Worm (Caenorhabditis elegans) whole organism, L3 larva: Measurements from ENCODE around the gene his-5.

ENCODE experiments used
- R02D3.7 ChIP-seq: fragments of 150-350 bp; optimal IDR thresholded peaks from 2 replicates; lab custom pipeline; 2014; ENCODE audit warnings: missing biosample characterization, missing genetic modification characterization
- ZK546.5 ChIP-seq: sonication (generic microtip); optimal IDR thresholded peaks from 2 replicates; lab custom pipeline; 2017; ENCODE audit warnings: missing biosample characterization, missing genetic modification characterization
- aly-2 ChIP-seq: fragments of 150-350 bp; optimal IDR thresholded peaks from 2 replicates; lab custom pipeline; 2014; ENCODE audit warnings: missing biosample characterization, missing genetic modification characterization
- ama-1 ChIP-seq: fragments of 150-350 bp; optimal IDR thresholded peaks from 2 replicates; lab custom pipeline; 2018
- ceh-16 ChIP-seq: sonication (generic microtip); optimal IDR thresholded peaks from 2 replicates; lab custom pipeline; 2017; ENCODE audit warnings: missing biosample characterization, missing genetic modification characterization
- ceh-28 ChIP-seq: fragments of 150-350 bp; optimal IDR thresholded peaks from 2 replicates; lab custom pipeline; 2014; ENCODE audit warnings: missing biosample characterization, missing genetic modification reagents, missing genetic modification characterization
- ceh-82 ChIP-seq: fragments of 150-350 bp; optimal IDR thresholded peaks from 2 replicates; lab custom pipeline; 2014; ENCODE audit warnings: missing biosample characterization, missing genetic modification characterization
- ceh-9 ChIP-seq: sonication (generic microtip); optimal IDR thresholded peaks from 2 replicates; lab custom pipeline; 2018; ENCODE audit warnings: missing biosample characterization, missing genetic modification characterization
- daf-12 ChIP-seq: fragments of 150-350 bp; optimal IDR thresholded peaks from 2 replicates; lab custom pipeline; 2014; ENCODE audit warnings: missing biosample characterization, missing genetic modification reagents, missing genetic modification characterization
- egl-5 ChIP-seq: fragments of 150-350 bp; optimal IDR thresholded peaks from 2 replicates; lab custom pipeline; 2017; ENCODE audit warnings: missing biosample characterization, missing genetic modification reagents, missing genetic modification characterization, inconsistent platforms
- elt-1 ChIP-seq: fragments of 150-350 bp; optimal IDR thresholded peaks from 2 replicates; lab custom pipeline; 2014; ENCODE audit warnings: missing biosample characterization, missing genetic modification characterization
- elt-2 ChIP-seq: sonication (generic microtip); optimal IDR thresholded peaks from 2 replicates; lab custom pipeline; 2016; ENCODE audit warnings: missing genetic modification reagents, mild to moderate bottlenecking, missing genetic modification characterization, missing compliant biosample characterization
- elt-3 ChIP-seq, 3 experiments: fragments of 150-350 bp in 1 of 3; sonication (generic microtip) in 2 of 3; optimal IDR thresholded peaks; 2 replicates in 2 of 3; 4 replicates in 1 of 3; lab custom pipeline; 2014 to 2017; ENCODE audit warnings: missing biosample characterization in 3 of 3, missing genetic modification characterization in 3 of 3
- eor-1 ChIP-seq, 2 experiments: fragments of 150-350 bp; optimal IDR thresholded peaks; 2 replicates each; lab custom pipeline; 2014 to 2018; ENCODE audit warnings: missing biosample characterization in 2 of 2, missing genetic modification characterization in 2 of 2
- fkh-10 ChIP-seq: sonication (generic microtip); optimal IDR thresholded peaks from 2 replicates; lab custom pipeline; 2017; ENCODE audit warnings: missing biosample characterization, missing genetic modification reagents, missing genetic modification characterization
- fkh-2 ChIP-seq: fragments of 150-350 bp; optimal IDR thresholded peaks from 2 replicates; lab custom pipeline; 2014; ENCODE audit warnings: missing biosample characterization, missing genetic modification reagents, missing genetic modification characterization
- fos-1 ChIP-seq: fragments of 150-350 bp; optimal IDR thresholded peaks from 2 replicates; lab custom pipeline; 2014; ENCODE audit warnings: missing biosample characterization, missing genetic modification characterization
- hmg-11 ChIP-seq: sonication (generic microtip); optimal IDR thresholded peaks from 2 replicates; lab custom pipeline; 2016; ENCODE audit warnings: missing genetic modification characterization, missing compliant biosample characterization
- jun-1 ChIP-seq: fragments of 150-350 bp; optimal IDR thresholded peaks from 2 replicates; lab custom pipeline; 2014; ENCODE audit warnings: missing biosample characterization, missing genetic modification reagents, missing genetic modification characterization
- lin-39 ChIP-seq: fragments of 150-350 bp; optimal IDR thresholded peaks from 2 replicates; lab custom pipeline; 2018; ENCODE audit warnings: missing biosample characterization, missing genetic modification reagents, missing genetic modification characterization
- lsy-12 ChIP-seq: sonication (generic microtip); optimal IDR thresholded peaks from 2 replicates; lab custom pipeline; 2016; ENCODE audit warnings: mild to moderate bottlenecking, missing genetic modification characterization, missing compliant biosample characterization
- mml-1 ChIP-seq: fragments of 150-350 bp; sonication (generic microtip); optimal IDR thresholded peaks from 3 replicates; lab custom pipeline; 2014; ENCODE audit warnings: missing biosample characterization, missing genetic modification characterization
- nfya-1 ChIP-seq: sonication (generic microtip); optimal IDR thresholded peaks from 2 replicates; lab custom pipeline; 2017; ENCODE audit warnings: missing genetic modification characterization, mild to moderate bottlenecking, missing compliant biosample characterization, antibody characterized with exemption, moderate library complexity; ENCODE audit not compliant: insufficient read depth
- nhr-237 ChIP-seq: fragments of 150-350 bp; optimal IDR thresholded peaks from 2 replicates; lab custom pipeline; 2014; ENCODE audit warnings: missing biosample characterization, missing genetic modification characterization
- nhr-25 ChIP-seq: sonication (generic microtip); optimal IDR thresholded peaks from 2 replicates; lab custom pipeline; 2017; ENCODE audit warnings: missing biosample characterization, missing genetic modification characterization
- nhr-28 ChIP-seq: fragments of 150-350 bp; optimal IDR thresholded peaks from 2 replicates; lab custom pipeline; 2014; ENCODE audit warnings: missing biosample characterization, missing genetic modification characterization
- nhr-43 ChIP-seq: sonication (generic microtip); optimal IDR thresholded peaks from 2 replicates; lab custom pipeline; 2016; ENCODE audit warnings: mild to moderate bottlenecking, missing genetic modification characterization, missing compliant biosample characterization; ENCODE audit not compliant: poor library complexity, severe bottlenecking
- nhr-67 ChIP-seq: fragments of 150-350 bp; optimal IDR thresholded peaks from 2 replicates; lab custom pipeline; 2014; ENCODE audit warnings: missing biosample characterization, missing genetic modification characterization
- nhr-76 ChIP-seq: fragments of 150-350 bp; sonication (generic microtip); optimal IDR thresholded peaks from 5 replicates; lab custom pipeline; 2014; ENCODE audit warnings: missing biosample characterization, missing genetic modification characterization
- pqm-1 ChIP-seq: fragments of 150-350 bp; optimal IDR thresholded peaks from 2 replicates; lab custom pipeline; 2017; ENCODE audit warnings: missing biosample characterization, missing genetic modification characterization, inconsistent platforms
- sea-2 ChIP-seq: fragments of 150-350 bp; sonication (generic microtip); optimal IDR thresholded peaks from 4 replicates; lab custom pipeline; 2014; ENCODE audit warnings: missing biosample characterization, missing genetic modification reagents, missing genetic modification characterization
- snpc-4 ChIP-seq: fragments of 150-350 bp; optimal IDR thresholded peaks from 2 replicates; lab custom pipeline; 2014; ENCODE audit warnings: missing biosample characterization, missing genetic modification characterization
- tbx-2 ChIP-seq: sonication (generic microtip); optimal IDR thresholded peaks from 2 replicates; lab custom pipeline; 2016; ENCODE audit warnings: mild to moderate bottlenecking, missing genetic modification characterization, missing compliant biosample characterization
- unc-39 ChIP-seq: sonication (generic microtip); optimal IDR thresholded peaks from 4 replicates; lab custom pipeline; 2017; ENCODE audit warnings: missing biosample characterization, missing genetic modification characterization
- unc-62 ChIP-seq: fragments of 150-350 bp; sonication (generic microtip); optimal IDR thresholded peaks from 4 replicates; lab custom pipeline; 2014; ENCODE audit warnings: missing biosample characterization, missing genetic modification reagents, missing genetic modification characterization
- zag-1 ChIP-seq: fragments of 150-350 bp; optimal IDR thresholded peaks from 2 replicates; lab custom pipeline; 2014; ENCODE audit warnings: missing biosample characterization, missing genetic modification characterization
- ztf-11 ChIP-seq: fragments of 150-350 bp; optimal IDR thresholded peaks from 2 replicates; lab custom pipeline; 2014; ENCODE audit warnings: missing biosample characterization, missing genetic modification characterization
- ztf-4 ChIP-seq: fragments of 150-350 bp; optimal IDR thresholded peaks from 2 replicates; lab custom pipeline; 2014; ENCODE audit warnings: missing biosample characterization, missing genetic modification characterization

Gene his-5

ce11 chrV:8534534-8535283, at the start of gene his-5, which contains the start of gene his-6:
Gene his-5 (plus strand): TSS chrV:8535214.
Gene his-6 (minus strand): TSS chrV:8534977.
- peak; percentile 26 for TF ChIP-seq nhr-43 (tag; lab: Kevin White, UChicago)
- peak; percentile 23 for TF ChIP-seq elt-2 (tag; lab: Kevin White, UChicago)
- TF ChIP-seq nhr-25: peak; percentile 50
- TF ChIP-seq, all 47 proteins: peak for 3; not testable (repeated sequence) for 44

DNA sequence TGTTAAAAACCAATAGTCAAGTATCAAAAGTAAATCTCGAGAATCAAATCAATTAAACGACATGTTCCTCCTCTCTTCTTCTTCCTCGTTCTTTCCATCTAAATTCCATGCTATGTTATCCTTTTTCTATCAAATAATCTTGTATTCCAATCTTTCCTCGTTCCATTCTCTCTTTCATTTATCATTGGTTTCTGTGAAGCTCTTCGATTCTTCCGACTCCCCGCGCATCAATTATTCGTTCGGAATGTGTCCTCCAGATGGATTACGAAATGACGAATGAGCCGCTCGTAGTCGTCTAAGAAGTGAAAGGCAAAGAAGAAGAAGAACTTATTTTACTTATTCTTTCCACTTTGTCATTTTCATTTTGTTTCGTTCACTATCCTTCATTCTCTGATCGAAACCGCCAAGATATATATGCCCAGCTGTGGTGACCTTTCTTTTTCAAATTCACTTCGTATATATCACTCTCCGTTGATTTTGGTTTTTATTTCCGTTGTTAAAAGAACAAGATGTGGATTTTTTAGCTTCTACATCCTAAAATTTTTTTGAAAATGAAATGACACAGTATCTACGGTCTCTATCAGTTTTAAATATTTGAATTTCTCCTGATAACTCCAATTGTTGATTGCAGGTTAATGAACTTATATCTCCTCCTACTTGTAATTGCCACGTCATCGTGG, 40.6 kb upstream of the his-5 start, which contains the start of gene pxn-1:
Gene pxn-1 (plus strand): TSS at position 630 of the 680 bp plus-strand sequence.
- TF ChIP-seq tbx-2 (tag; lab: Kevin White, UChicago) (no peak), unc-62 (peak; percentile 55), nhr-43 (tag; lab: Kevin White, UChicago) (no peak), lin-39 (tag; lab: Kevin White, UChicago) (peak; percentile 78), elt-1 (tag; lab: Kevin White, UChicago) (peak; percentile 76), R02D3.7 (tag; lab: Kevin White, UChicago) (no peak)
- TF ChIP-seq, all 47 proteins: peak for 3

ce11 chrV:8495106-8495505, 39.9 kb upstream of the his-5 start:
- TF ChIP-seq sea-2 (GFP tag; lab: Kevin White, UChicago): no peak
- TF ChIP-seq egl-5 (tag; lab: Kevin White, UChicago): no peak
- TF ChIP-seq nhr-28: no peak
- TF ChIP-seq ceh-9 (tag; lab: Kevin White, UChicago): no peak
- TF ChIP-seq ceh-16 (tag; lab: Kevin White, UChicago): no peak
- no peak for TF ChIP-seq daf-12 (tag; lab: Kevin White, UChicago)
- TF ChIP-seq ZK546.5: no peak

DNA sequence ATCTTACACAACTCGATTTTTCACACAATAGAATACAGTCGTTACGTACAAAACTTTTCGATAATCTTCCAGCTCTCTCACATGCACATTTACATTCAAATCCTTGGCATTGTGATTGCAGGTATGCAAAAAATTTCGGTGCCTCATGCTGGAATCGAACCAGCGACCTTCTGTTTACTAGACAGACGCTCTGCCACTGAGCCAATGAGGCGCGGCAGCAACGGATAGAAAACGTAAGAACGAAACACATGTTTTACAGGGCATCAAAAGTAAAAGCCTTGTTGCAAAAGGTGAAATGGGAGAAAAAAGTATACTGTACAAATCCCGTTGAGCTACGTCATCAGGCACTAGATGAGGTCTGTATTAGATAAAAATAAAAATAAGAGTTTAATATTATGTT, 39.0 kb upstream of the his-5 start:
- TF ChIP-seq nfya-1 (tag; lab: Kevin White, UChicago): no peak
- TF ChIP-seq elt-2 (tag; lab: Kevin White, UChicago): peak; percentile 22
- TF ChIP-seq ceh-28 (tag; lab: Kevin White, UChicago): no peak
- peak; percentile 4 for TF ChIP-seq snpc-4 (tag; lab: Kevin White, UChicago)
- no peak for TF ChIP-seq hmg-11 (tag; lab: Kevin White, UChicago)
- no peak for TF ChIP-seq fos-1 (tag; lab: Kevin White, UChicago)
- TF ChIP-seq eor-1 (tag; optimal IDR thresholded peaks at IDR 0.05; lab: Kevin White, UChicago): no peak
- TF ChIP-seq ama-1 (lab: Kevin White, UChicago): no peak
- no peak for TF ChIP-seq egl-5 (tag; lab: Kevin White, UChicago)
- TF ChIP-seq nhr-43 (tag; lab: Kevin White, UChicago): no peak

DNA sequence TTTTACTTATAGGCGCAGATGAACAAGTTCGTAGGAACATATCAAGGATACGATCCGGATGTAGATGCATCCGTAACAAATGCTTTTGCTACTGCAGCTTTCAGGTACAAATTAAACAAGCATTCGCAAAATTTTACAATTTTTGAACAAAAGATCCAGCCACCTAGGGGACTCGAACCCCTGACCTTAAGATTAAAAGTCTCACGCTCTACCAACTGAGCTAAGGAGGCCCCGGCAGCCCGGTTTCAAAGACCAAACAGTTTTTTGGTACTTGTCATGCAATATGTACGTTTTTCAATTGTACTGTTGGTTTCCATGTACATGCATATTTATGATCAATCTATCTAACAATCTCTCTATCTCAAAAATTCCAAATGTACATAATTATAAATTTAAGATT, 35.6 kb upstream of the his-5 start:
- TF ChIP-seq ceh-82 (tag; lab: Kevin White, UChicago) (no peak), nfya-1 (tag; lab: Kevin White, UChicago) (no peak), zag-1 (tag; lab: Kevin White, UChicago) (no peak), elt-1 (tag; lab: Kevin White, UChicago) (no peak), lsy-12 (tag; lab: Kevin White, UChicago) (no peak), hmg-11 (tag; lab: Kevin White, UChicago) (no peak), aly-2 (tag; lab: Kevin White, UChicago) (no peak), fkh-2 (tag; lab: Kevin White, UChicago) (no peak), nhr-76 (tag; lab: Kevin White, UChicago) (no peak), nhr-28 (no peak)

DNA sequence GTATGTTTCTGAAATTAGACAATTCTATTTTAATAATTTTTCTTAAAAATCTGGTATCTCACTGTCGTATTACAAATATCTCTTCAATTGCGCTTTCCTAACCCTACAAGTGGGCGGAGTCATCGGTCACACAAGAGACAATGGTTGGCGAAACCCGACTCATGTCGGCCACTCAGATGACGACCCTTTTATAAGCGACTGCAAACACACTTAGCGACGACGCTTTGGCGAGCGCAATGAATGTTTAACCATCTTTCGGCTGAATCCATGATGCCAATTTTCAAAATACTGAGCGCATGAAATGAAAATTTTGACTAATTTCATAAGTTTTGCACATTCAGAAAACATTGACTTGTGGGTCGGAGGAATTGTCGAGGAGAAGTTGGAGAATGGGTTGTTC, 34.7 kb upstream of the his-5 start:
- TF ChIP-seq nhr-28 (peak; percentile 44), fkh-10 (GFP tag; lab: Kevin White, UChicago) (no peak), unc-39 (tag; lab: Kevin White, UChicago) (peak; percentile 55), nhr-67 (tag; lab: Kevin White, UChicago) (peak; percentile 57), ztf-4 (tag; lab: Kevin White, UChicago) (peak; percentile 90), nhr-43 (tag; lab: Kevin White, UChicago) (peak; percentile 98), ceh-9 (tag; lab: Kevin White, UChicago) (peak; percentile 71), tbx-2 (tag; lab: Kevin White, UChicago) (peak; percentile 96), ZK546.5 (peak; percentile 30), nhr-25 (peak; percentile 68), jun-1 (peak; percentile 43), hmg-11 (tag; lab: Kevin White, UChicago) (peak; percentile 99), egl-5 (tag; lab: Kevin White, UChicago) (peak; percentile 64), pqm-1 (peak; percentile 15), elt-3 (tag; optimal IDR thresholded peaks at IDR 0.05; lab: Kevin White, UChicago) (peak in 2 of 3 experiments; percentile 68 to 86), ceh-82 (tag; lab: Kevin White, UChicago) (peak; percentile 91), ztf-11 (tag; lab: Kevin White, UChicago) (peak; percentile 20), nhr-237 (no peak), nhr-76 (tag; lab: Kevin White, UChicago) (peak; percentile 41), mml-1 (tag; lab: Kevin White, UChicago) (peak; percentile 56)
